Worm (Caenorhabditis elegans) whole organism, L3 larva: ENCODE data around the gene F21D5.7.

ENCODE experiments used
- elt-1 ChIP-seq: fragments of 150-350 bp; optimal IDR thresholded peaks from 2 replicates; lab custom pipeline; 2014; ENCODE audit warnings: missing biosample characterization, missing genetic modification characterization
- nfya-1 ChIP-seq: sonication (generic microtip); optimal IDR thresholded peaks from 2 replicates; lab custom pipeline; 2017; ENCODE audit warnings: missing genetic modification characterization, mild to moderate bottlenecking, missing compliant biosample characterization, antibody characterized with exemption, moderate library complexity; ENCODE audit not compliant: insufficient read depth
- nhr-11 ChIP-seq: fragments of 150-350 bp; optimal IDR thresholded peaks from 2 replicates; lab custom pipeline; 2014; ENCODE audit warnings: missing biosample characterization, missing genetic modification characterization
- sea-2 ChIP-seq: fragments of 150-350 bp; sonication (generic microtip); optimal IDR thresholded peaks from 4 replicates; lab custom pipeline; 2014; ENCODE audit warnings: missing biosample characterization, missing genetic modification reagents, missing genetic modification characterization
- snpc-4 ChIP-seq: fragments of 150-350 bp; optimal IDR thresholded peaks from 2 replicates; lab custom pipeline; 2014; ENCODE audit warnings: missing biosample characterization, missing genetic modification characterization
- tbx-2 ChIP-seq: sonication (generic microtip); optimal IDR thresholded peaks from 2 replicates; lab custom pipeline; 2016; ENCODE audit warnings: mild to moderate bottlenecking, missing genetic modification characterization, missing compliant biosample characterization
- unc-39 ChIP-seq: sonication (generic microtip); optimal IDR thresholded peaks from 4 replicates; lab custom pipeline; 2017; ENCODE audit warnings: missing biosample characterization, missing genetic modification characterization

DNA sequence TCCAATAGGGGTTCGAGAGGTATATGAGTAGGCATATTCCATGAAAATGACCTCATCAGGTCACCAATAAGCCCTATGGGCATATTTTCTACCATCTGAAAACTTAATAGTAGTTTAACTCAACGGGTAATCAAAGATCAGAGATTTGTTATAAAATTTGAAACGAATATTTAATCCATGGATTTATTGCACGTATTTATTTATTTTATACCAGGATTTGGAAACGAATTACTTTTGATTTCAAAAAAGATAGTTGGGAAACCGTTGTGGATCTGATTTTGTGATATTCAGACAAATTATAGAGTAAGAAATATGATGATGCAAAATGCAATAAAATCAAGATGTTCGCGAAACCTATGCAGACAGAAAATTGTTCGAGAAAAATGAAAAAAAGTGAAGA is 49.3 kb upstream of the F21D5.7 start, which contains the start of gene C33D9.3:
- TF ChIP-seq nhr-11: no peak
- TF ChIP-seq unc-39: no peak
- TF ChIP-seq sea-2: no peak
- TF ChIP-seq elt-1: no peak
- no peak for TF ChIP-seq tbx-2
- no peak for TF ChIP-seq snpc-4 (tag; lab: Kevin White, UChicago)
- no peak for TF ChIP-seq nfya-1 (tag; lab: Kevin White, UChicago)
